Worm (Caenorhabditis elegans): Measurements from ENCODE around the gene Y75B8A.8.

The Y75B8A.8 gene

ce11 chrIII:12195991-12196390 lies 35.4 kb downstream of the Y75B8A.8 start:
- TF ChIP-seq F23B12.7 (tag; optimal IDR thresholded peaks at IDR 0.05; ENCODE audit: insufficient read depth) (no peak), die-1 (tag; optimal IDR thresholded peaks at IDR 0.05) (no peak), ztf-18 (tag; optimal IDR thresholded peaks at IDR 0.05) (no peak), ccch-3 (GFP tag; optimal IDR thresholded peaks at IDR 0.05) (no peak)

DNA sequence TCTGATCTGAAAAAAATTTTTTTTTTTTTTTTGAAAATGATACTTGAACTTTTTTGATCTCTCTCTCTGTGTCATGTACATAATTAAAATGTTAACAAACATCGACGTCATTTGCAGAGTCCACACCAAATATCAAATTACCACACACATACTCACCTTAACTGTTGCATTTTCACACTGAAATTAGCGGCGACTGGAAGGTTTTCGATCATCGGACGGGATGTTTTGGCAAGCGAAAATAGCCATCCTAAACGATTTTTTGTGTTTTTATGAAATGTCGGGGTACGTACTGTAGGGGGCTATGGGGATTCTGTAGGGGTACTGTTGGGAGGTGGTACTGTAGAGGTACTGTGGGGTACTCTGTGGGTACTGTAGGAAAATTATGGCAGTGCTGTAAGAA lies 37.6 kb downstream of the Y75B8A.8 start:
- TF ChIP-seq ccch-3 (GFP tag; optimal IDR thresholded peaks at IDR 0.05) (no peak), snpc-4 (GFP tag; optimal IDR thresholded peaks at IDR 0.05) (no peak), snpc-4 (tag; optimal IDR thresholded peaks at IDR 0.05) (no peak), F49E8.2 (tag; optimal IDR thresholded peaks at IDR 0.05; ENCODE audit: insufficient read depth) (no peak), rec-8 (tag; optimal IDR thresholded peaks at IDR 0.05) (no peak), Y79H2A.3 (GFP tag; conservative IDR thresholded peaks at IDR 0.05) (no peak), F10E7.11 (tag; optimal IDR thresholded peaks at IDR 0.05) (no peak), ztf-26 (tag; optimal IDR thresholded peaks at IDR 0.05) (no peak), madf-8 (GFP tag; conservative IDR thresholded peaks at IDR 0.05) (no peak), mxl-1 (tag; optimal IDR thresholded peaks at IDR 0.05) (no peak), let-526 (GFP tag; IDR thresholded peaks at IDR 0.05) (no peak), egl-18 (GFP tag; IDR thresholded peaks at IDR 0.05) (no peak), nhr-120 (GFP tag; IDR thresholded peaks at IDR 0.05) (no peak), lag-1 (GFP tag; IDR thresholded peaks at IDR 0.05) (no peak), somi-1 (GFP tag; optimal IDR thresholded peaks at IDR 0.05) (no peak), ztf-3 (GFP tag; optimal IDR thresholded peaks at IDR 0.05) (no peak), nfyb-1 (GFP tag; IDR thresholded peaks at IDR 0.05) (no peak), cebp-1 (GFP tag; IDR thresholded peaks at IDR 0.05) (no peak), cebp-1 (tag; optimal IDR thresholded peaks at IDR 0.05) (no peak)

DNA sequence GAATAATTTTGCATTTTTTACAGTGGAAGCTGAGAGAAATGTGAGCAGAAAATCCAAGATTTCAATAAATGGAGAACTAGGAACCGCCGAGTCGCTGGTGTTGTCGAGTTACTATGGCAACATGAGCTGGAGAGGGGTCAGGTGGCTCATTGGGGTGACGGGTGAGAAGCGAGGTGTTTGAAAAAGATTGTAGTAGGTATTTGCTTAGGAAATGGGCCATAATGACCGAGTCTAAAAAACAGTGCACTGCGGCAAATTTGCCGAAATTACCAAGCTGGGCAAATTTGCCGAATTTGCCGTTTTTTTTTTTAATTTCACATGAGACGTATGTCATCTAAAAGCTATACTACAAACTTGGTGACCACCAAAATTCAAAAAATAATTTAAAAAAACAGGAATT lies 41.9 kb downstream of the Y75B8A.8 start, which contains the start of gene osm-12:
Gene osm-12 (minus strand): TSS at position 101 of the 400 bp plus-strand sequence.
- no peak for TF ChIP-seq F52B5.7 (tag; optimal IDR thresholded peaks at IDR 0.05)
- TF ChIP-seq bed-1 (GFP tag; IDR thresholded peaks at IDR 0.05): no peak
- no peak for TF ChIP-seq B0336.3 (GFP tag; IDR thresholded peaks at IDR 0.05)
- no peak for TF ChIP-seq lin-26 (GFP tag; IDR thresholded peaks at IDR 0.05)
- TF ChIP-seq Y53F4B.3 (GFP tag; IDR thresholded peaks at IDR 0.05): no peak
- no peak for TF ChIP-seq aptf-2 (GFP tag; conservative IDR thresholded peaks at IDR 0.05)
- TF ChIP-seq lag-1 (GFP tag; IDR thresholded peaks at IDR 0.05): no peak
- no peak for TF ChIP-seq nhr-90 (tag; optimal IDR thresholded peaks at IDR 0.05)
- no peak for TF ChIP-seq ccch-3 (GFP tag; optimal IDR thresholded peaks at IDR 0.05)
- TF ChIP-seq Y53G8AR.9 (GFP tag; conservative IDR thresholded peaks at IDR 0.05): no peak
- TF ChIP-seq lsl-1 (GFP tag; optimal IDR thresholded peaks at IDR 0.05): no peak
- TF ChIP-seq gei-17 (GFP tag; optimal IDR thresholded peaks at IDR 0.05): no peak
- no peak for TF ChIP-seq nhr-80 (tag; optimal IDR thresholded peaks at IDR 0.05)
- TF ChIP-seq attf-3 (GFP tag; conservative IDR thresholded peaks at IDR 0.05): no peak

- TF ChIP-seq zfh-2 (GFP tag; conservative IDR thresholded peaks at IDR 0.05) (peak; percentile 66), bed-1 (GFP tag; IDR thresholded peaks at IDR 0.05) (no peak), tbp1 (GFP tag; optimal IDR thresholded peaks at IDR 0.05) (no peak), lin-26 (GFP tag; IDR thresholded peaks at IDR 0.05) (0 out of 2 replicates have a peak, but pooled peaks have one; percentile 28)
Observed at ce11 chrIII:12205271-12205670, 44.7 kb downstream of the Y75B8A.8 start.

Data from whole organism, young adult.